Worm (Caenorhabditis elegans): ENCODE data around the gene his-35.

DNA sequence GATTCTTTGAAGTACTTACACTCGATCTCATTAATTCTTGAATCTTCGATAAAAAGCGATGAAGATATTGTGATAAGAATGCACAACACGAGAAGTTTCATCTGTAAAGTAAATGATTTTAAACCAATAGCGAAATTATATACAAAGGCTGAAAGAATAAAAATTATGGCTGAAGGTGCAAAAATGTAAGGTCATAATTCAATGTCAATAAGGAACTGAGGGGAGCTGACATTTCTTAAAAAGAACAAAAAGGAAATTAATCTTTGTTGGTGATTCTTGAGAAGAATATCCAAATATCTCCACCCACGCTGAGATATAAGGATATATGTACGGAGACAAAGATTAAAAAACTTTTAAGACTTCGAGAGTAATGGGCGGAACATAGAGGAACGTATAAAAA is 21.0 kb downstream of the his-35 start, which contains the start of gene C50F4.9:
- TF ChIP-seq mxl-1 (tag; optimal IDR thresholded peaks at IDR 0.05) (no peak), ztf-3 (GFP tag; optimal IDR thresholded peaks at IDR 0.05) (no peak), let-607 (tag; optimal IDR thresholded peaks at IDR 0.05) (no peak), Y56A3A.18 (GFP tag; IDR thresholded peaks at IDR 0.05) (no peak), unc-130 (GFP tag; optimal IDR thresholded peaks at IDR 0.05) (no peak), ama-1 (optimal IDR thresholded peaks at IDR 0.05) (no peak), ama-1 (GFP tag; optimal IDR thresholded peaks at IDR 0.05) (no peak)

Data from whole organism, young adult.